Worm (Caenorhabditis elegans) whole organism, L4/young adult: ENCODE results near the gene clc-6.

ENCODE experiments used
- W03F9.2 ChIP-seq: fragments of 150-350 bp; optimal IDR thresholded peaks from 2 replicates; lab custom pipeline; 2014; ENCODE audit warnings: missing biosample characterization, missing genetic modification characterization
- dao-5 ChIP-seq: sonication (generic microtip); optimal IDR thresholded peaks from 2 replicates; lab custom pipeline; 2016; ENCODE audit warnings: missing genotype, missing genetic modification characterization, moderate library complexity, missing compliant biosample characterization
- him-1 ChIP-seq: sonication (generic microtip); optimal IDR thresholded peaks from 2 replicates; lab custom pipeline; 2016; ENCODE audit warnings: missing genotype, missing genetic modification reagents, missing genetic modification characterization, missing compliant biosample characterization

clc-6 gene

DNA sequence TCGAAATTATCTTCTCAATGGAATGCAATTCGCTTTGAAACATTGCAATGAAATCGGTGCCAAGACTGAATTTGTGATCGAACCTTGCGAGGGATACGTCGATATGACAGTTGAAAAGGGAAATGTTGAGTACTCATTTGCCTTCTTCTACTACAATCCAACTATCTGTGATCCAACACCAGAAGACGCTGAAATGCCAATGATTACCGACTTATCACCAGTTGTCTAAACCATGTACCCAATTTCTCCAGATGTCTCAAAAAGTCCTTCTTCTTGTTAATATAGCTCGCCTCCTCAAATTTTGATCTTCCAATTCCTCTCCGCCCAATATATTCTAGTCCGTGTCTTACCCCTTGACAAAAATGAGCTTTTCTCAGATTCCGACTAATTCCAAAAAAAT, 20.1 kb upstream of the clc-6 start:
- TF ChIP-seq W03F9.2 (tag; lab: Kevin White, UChicago) (no peak), dao-5 (no peak), him-1 (tag; lab: Kevin White, UChicago) (no peak)

DNA sequence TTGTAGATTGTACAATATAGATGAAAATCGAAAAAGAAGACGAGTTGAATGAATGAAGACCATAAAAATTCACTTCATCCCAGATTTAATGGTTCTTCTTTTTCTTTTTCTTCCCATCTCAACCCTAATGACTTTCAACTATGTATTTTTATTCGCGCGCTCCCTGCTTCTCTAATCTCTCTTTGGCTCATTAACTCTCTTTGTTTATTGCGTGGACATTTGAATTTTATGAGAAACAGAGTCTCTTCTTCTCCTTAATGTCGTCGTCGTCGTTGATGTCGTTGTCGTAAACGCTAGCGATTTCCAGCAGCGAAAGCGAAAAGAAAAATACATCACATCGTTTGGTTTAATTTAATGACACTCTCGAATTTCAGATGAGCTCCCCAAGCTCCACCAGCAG, 18.6 kb upstream of the clc-6 start:
- TF ChIP-seq him-1 (tag; lab: Kevin White, UChicago) (no peak), dao-5 (no peak), W03F9.2 (tag; lab: Kevin White, UChicago) (no peak)

DNA sequence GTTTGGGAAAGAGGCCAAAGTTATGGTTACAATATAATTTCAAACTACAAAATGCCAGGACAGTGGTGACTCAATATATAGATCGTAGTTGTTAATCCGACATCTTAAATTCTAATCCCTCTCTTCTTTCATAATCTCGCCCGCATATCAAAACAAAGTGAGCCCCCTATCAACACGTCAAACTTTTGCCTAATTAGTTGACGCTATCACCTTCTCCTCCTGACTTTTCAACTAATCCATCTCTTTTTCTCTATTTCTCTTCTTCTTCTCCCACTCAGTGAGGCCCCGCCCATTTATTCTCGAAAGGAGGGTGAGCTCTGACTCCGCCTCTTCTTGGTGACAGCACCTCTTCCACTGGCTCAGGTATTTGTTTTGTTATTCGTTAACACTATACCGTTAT, 15.3 kb upstream of the clc-6 start:
- no peak for TF ChIP-seq W03F9.2 (tag; lab: Kevin White, UChicago)
- TF ChIP-seq him-1 (tag; lab: Kevin White, UChicago), result no peak
- no peak for TF ChIP-seq dao-5

DNA sequence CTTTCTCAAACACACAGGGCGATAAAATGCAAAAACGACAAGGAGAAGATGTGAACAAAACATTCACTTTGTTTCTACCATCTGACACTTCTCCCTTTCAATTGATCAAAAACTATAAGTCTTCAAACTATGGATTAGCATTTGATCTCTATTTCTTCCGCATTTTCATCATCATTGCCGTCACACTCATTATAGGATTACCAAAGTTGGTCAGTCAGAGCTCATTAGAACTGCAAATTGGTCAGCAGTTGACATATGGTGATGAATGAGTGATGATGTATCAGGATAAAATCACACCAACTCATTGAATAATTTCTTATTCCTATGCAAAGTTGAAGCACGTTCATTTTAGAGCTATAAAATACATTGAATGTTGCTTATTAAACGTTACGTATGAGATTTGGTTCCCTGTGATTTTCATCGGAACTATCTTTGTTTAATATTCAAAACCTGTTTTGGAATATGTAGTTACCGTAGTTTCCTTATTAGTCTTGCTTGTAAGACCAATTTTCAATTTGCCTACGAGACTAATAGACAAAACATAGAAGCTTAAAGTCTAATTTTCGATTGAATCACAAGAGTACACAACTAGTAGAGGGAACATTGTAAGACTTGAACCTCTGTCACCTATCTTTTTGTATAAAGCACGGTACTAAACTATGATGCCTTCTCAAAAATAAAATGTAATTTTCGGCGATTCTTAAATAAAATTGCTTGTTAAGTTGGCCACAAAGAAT, 13.6 kb upstream of the clc-6 start:
- no peak for TF ChIP-seq him-1 (tag; lab: Kevin White, UChicago)
- TF ChIP-seq dao-5, result no peak
- TF ChIP-seq W03F9.2 (tag; lab: Kevin White, UChicago), result no peak

DNA sequence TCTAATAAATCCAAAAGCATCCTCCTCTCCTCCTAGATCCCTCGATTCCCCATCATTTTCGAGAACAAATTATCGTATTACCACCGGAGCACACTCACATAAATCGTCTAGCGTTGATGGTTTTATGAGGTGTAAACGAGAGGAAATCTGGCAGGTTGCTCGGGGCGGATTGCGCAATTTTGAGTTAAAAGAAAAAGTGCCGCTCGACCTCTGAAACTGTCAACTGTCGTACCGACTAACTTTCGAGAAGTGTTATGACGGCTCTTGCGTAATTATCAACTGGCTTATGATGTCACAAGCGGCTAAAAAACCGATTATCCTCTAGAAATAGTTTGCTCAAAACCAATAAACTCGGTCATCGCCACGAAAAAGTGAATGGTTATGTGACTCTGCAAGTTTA, 10.5 kb upstream of the clc-6 start:
- TF ChIP-seq W03F9.2 (tag; lab: Kevin White, UChicago) (no peak), dao-5 (no peak), him-1 (tag; lab: Kevin White, UChicago) (no peak)

DNA sequence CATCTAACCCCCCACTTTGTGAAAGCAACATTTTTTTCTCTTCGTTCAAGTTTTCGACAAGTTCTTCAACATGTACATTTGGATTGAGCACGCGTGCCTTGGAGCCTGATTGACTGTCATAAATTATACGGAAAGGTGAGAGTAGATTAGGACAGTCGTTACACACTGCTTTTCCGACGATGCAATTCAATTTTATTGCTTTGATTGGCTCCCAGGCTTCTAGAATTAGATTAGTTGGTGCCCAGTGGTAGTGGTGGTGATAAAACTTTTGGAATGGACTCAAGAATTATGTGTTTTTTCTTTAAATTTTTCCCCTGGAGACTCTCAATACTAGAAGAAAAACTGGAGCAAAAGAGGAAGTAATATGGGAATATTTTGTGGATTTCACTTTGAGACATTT, 8.4 kb upstream of the clc-6 start:
- TF ChIP-seq him-1 (tag; lab: Kevin White, UChicago) (no peak), dao-5 (no peak), W03F9.2 (tag; lab: Kevin White, UChicago) (no peak)

DNA sequence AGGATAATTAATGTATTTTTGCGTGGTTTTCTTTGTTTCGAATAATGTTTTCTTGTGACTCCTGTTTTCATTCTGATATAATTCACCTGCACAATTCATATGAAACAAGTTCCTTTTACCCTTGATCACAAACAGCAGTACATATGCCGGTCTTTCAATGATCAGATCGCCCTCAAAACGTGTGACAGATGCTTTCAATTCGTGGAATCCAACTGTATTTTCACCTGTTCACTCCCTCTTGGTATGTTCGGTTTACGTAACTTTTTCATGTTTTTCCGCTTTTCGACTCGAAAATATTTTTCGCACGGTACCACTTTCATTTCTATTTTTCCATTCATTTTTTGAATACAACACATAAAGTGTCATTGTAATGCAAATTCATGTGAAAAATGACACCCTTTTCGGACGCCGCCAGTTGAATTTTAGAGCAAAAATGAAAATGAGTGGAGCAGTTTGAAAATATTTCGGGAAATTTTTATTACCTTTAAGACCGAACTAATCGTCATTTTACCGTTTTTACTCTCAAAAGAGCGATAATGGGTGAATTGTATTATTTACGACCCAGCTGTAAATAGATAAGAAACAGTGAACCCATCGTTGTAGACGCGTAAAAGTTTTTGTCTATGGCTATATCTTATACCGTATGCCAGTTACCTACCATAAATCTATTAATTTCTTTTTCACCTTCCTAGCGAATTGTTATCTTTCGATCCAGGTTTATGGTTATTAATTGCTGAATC, 6.0 kb upstream of the clc-6 start, which contains the start of gene K10D6.4:
Gene K10D6.4, plus strand, starts transcription at position 100 of the 740 bp plus-strand sequence.
- TF ChIP-seq W03F9.2 (tag; lab: Kevin White, UChicago), result no peak
- no peak for TF ChIP-seq him-1 (tag; lab: Kevin White, UChicago)
- no peak for TF ChIP-seq dao-5

DNA sequence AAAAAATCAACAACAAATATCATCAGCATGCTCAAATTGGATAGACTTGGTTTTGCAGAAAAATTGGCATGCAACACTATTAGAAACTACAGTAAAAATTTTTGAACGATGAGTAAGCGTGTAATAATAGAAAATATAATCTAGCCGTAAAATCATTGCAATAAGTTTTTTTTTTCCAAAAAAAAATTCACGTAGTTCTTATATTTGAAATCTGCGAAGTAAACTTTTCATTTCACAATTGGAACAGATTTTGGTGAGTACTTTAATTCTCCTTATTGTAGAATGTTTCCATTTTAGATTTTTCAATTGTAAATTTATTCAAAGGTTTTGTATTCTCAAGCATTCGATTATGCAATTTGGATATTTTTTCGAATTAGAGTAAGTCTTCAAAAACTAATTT, 4.3 kb upstream of the clc-6 start, which contains the start of gene K10D6.3:
Gene K10D6.3, plus strand, starts transcription at position 301 of the 400 bp plus-strand sequence.
- TF ChIP-seq him-1 (tag; lab: Kevin White, UChicago), result no peak
- TF ChIP-seq dao-5, result no peak
- TF ChIP-seq W03F9.2 (tag; lab: Kevin White, UChicago), result no peak

DNA sequence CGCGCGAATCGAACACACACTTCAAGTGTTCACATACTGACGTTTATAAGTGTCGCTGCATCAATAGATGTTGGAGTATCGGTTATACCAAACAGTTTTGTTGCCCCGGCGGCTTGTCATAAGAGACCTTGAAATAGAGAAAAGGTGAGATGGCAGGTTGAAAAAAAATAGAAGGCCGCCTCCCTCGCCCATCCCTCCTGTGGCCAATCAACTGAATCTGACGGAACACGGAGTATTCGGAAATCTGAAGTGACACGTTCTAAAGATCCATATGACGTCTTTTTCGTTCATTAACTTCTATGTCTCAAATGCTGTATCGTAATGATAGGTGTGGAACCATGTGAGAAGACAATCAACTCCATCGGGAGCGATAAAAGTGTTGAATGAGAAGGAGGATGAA, 3.5 kb upstream of the clc-6 start:
- no peak for TF ChIP-seq him-1 (tag; lab: Kevin White, UChicago)
- no peak for TF ChIP-seq dao-5
- no peak for TF ChIP-seq W03F9.2 (tag; lab: Kevin White, UChicago)

DNA sequence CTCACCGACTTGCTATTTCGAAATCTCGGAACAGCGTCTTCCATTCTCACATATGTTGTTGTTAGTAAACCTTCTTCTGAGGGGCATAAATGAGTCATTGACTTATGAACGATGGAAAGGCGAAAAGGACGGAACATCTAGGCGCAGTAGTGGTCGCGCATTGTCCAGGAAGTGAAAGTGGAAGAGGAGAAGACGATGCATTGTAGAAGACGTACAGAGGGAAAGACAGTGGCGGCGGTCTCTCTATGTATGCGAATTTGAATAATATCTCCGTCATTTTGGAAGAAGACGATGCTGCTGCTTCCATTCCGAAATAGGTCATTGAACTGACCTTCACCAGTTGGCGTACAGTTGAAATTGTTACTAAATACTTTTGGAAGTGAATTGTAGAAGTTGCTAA, 2.1 kb upstream of the clc-6 start:
- TF ChIP-seq him-1 (tag; lab: Kevin White, UChicago), result no peak
- no peak for TF ChIP-seq dao-5
- no peak for TF ChIP-seq W03F9.2 (tag; lab: Kevin White, UChicago)

DNA sequence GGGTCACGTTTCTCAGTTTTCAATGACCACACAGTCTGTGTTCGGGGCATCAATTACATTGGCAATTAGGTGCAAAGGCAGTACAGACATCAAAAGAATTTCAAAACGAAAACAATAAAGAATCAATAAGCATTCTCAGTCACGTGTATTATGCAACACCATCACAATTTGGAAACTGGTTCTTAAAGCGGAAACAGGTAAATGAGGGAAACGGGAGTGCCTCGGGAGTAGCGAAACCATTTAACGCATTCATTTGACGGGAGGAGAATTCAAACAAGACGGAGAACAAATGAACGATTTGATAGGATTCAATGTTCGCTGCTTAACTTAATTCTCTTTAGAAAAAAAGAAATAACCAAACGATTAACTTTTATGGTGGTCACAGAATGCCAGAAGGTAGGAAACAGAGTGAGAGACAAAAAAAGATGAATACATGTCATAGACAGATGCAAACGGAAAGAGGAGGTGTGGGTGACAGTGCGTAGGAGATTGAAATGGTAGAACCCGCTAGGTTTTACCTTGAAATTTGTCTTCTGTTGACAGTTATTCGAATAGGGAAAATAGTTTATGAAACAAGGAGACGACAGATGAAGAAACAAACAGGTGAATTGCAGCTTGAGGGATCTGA, 736 bp upstream of the clc-6 start:
- no peak for TF ChIP-seq him-1 (tag; lab: Kevin White, UChicago)
- no peak for TF ChIP-seq W03F9.2 (tag; lab: Kevin White, UChicago)
- TF ChIP-seq dao-5, result no peak

DNA sequence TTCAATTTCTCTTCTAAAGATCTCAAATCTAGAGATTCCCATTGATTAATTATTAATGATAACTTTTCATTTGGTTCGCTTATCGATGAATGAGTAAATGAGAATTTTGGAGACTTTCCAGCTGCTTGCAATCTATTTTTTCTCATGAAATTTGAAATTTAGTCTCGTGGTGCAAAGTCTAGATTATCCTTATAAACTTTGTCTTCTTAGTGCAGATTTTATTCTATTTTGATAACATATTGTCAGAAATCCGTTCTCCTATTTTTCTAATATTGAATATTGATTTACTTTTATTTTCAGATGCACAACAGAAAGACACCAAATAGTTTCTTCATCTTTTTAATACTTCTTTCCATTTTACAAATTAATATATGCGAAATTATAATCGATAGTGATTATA, 5.0 kb downstream of the clc-6 start, which contains the start of gene lgc-49:
Gene lgc-49, plus strand, starts transcription at position 301 of the 400 bp plus-strand sequence.
- TF ChIP-seq dao-5, result no peak

DNA sequence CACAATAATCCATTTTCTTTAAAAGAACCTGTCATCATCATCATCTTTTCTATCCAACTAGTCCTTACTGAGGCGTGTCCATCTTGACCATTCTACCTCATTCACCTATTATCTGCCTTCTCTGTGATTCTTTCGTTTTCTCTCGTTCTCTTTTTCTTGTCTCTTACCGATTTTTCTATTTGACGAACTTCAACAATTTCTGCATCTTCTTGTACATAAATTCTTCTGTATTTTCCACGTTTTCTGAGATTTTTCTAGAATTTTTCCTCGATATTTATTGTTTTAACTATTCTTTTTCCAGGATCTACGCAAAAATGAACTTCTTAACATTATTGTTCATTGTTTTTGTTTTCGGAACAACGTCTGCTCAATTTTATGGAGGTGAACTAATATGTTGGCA, 13.1 kb downstream of the clc-6 start, which contains the start of gene cnc-10:
Gene cnc-10, plus strand, starts transcription at position 301 of the 400 bp plus-strand sequence.
- no peak for TF ChIP-seq W03F9.2 (tag; lab: Kevin White, UChicago)
- no peak for TF ChIP-seq him-1 (tag; lab: Kevin White, UChicago)
- TF ChIP-seq dao-5, result no peak

DNA sequence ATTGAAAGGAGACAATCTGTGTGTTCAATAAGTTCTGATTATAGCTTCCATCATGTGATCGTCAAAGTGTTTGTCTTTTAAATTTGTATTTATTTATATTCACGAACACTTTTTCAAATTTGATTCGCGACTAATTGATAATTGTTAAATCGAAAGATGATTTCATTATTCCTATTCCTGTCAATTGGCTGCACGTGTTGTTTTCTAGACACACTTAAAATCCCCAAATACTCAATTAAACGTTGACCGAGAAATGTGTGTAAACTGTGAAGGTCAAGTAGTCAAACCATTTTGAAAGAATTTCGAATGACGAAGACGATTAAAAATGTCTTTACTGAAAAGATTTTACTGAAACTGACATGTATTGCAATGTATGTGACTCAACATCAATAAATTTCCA, 15.1 kb downstream of the clc-6 start:
- TF ChIP-seq W03F9.2 (tag; lab: Kevin White, UChicago) (no peak), him-1 (tag; lab: Kevin White, UChicago) (no peak), dao-5 (no peak)
